Worm (Caenorhabditis elegans) whole organism, young adult: ENCODE data around the gene asp-14.

Experiments used
- B0336.3 ChIP-seq: fragments of 200-800 bp; sonication (Bioruptor generic); IDR thresholded peaks from 2 replicates; pipeline ENCODE4 v1.3.6; 2022; ENCODE audit warnings: missing genetic modification characterization, missing compliant biosample characterization
- F23B12.7 ChIP-seq: sonication (generic microtip); optimal IDR thresholded peaks from 2 replicates; lab custom pipeline; 2017; ENCODE audit warnings: missing genetic modification characterization, mild to moderate bottlenecking, missing compliant biosample characterization, antibody characterized with exemption, moderate library complexity; ENCODE audit not compliant: insufficient read depth
- F49E8.2 ChIP-seq: sonication (generic microtip); optimal IDR thresholded peaks from 3 replicates; lab custom pipeline; 2017; ENCODE audit warnings: missing genetic modification characterization, mild to moderate bottlenecking, missing compliant biosample characterization, antibody characterized with exemption, moderate library complexity; ENCODE audit not compliant: insufficient read depth
- akir-1 ChIP-seq: fragments of 200-800 bp; sonication (Bioruptor generic); optimal IDR thresholded peaks from 2 replicates; lab custom pipeline; 2018; ENCODE audit warnings: mild to moderate bottlenecking, missing genetic modification characterization, moderate library complexity, missing compliant biosample characterization
- aptf-2 ChIP-seq: fragments of 200-800 bp; sonication (Bioruptor generic); conservative IDR thresholded peaks from 2 replicates; pipeline ENCODE4 v1.3.6; 2022; ENCODE audit warnings: missing genetic modification reagents, missing genetic modification characterization, missing compliant biosample characterization
- atf-7 ChIP-seq: sonication (generic microtip); optimal IDR thresholded peaks from 2 replicates; lab custom pipeline; 2017; ENCODE audit warnings: mild to moderate bottlenecking, missing genetic modification characterization, missing compliant biosample characterization
- attf-5 ChIP-seq: fragments of 200-800 bp; sonication (Bioruptor generic); optimal IDR thresholded peaks from 2 replicates; lab custom pipeline; 2018; ENCODE audit warnings: mild to moderate bottlenecking, missing genetic modification characterization, missing compliant biosample characterization
- attf-6 ChIP-seq: fragments of 200-800 bp; sonication (Bioruptor generic); IDR thresholded peaks from 2 replicates; pipeline ENCODE4 v1.3.6; 2022; ENCODE audit warnings: missing genetic modification reagents, missing genetic modification characterization, missing compliant biosample characterization
- bed-1 ChIP-seq: fragments of 200-800 bp; sonication (Bioruptor generic); IDR thresholded peaks from 2 replicates; pipeline ENCODE4 v1.3.6; 2022; ENCODE audit warnings: missing genetic modification reagents, missing genetic modification characterization, missing compliant biosample characterization
- cebp-1 ChIP-seq, 2 experiments: fragments of 200-800 bp in 1 of 2; sonication (Bioruptor generic) in 1 of 2; sonication (generic microtip) in 1 of 2; IDR thresholded peaks in 1 of 2; optimal IDR thresholded peaks in 1 of 2; 2 replicates each; pipeline versions ENCODE4 v1.3.6 to Lab custom; 2017 to 2022; ENCODE audit warnings: missing compliant biosample characterization in 2 of 2, missing genetic modification characterization in 2 of 2, mild to moderate bottlenecking in 1 of 2, missing genetic modification reagents in 1 of 2, moderate library complexity in 1 of 2
- dpl-1 ChIP-seq: fragments of 150-350 bp; optimal IDR thresholded peaks from 2 replicates; lab custom pipeline; 2014; ENCODE audit warnings: missing biosample characterization, missing genetic modification reagents, missing genetic modification characterization
- ekl-4 ChIP-seq: fragments of 200-800 bp; sonication (Bioruptor generic); IDR thresholded peaks from 2 replicates; pipeline ENCODE4 v1.3.6; 2022; ENCODE audit warnings: missing genetic modification reagents, missing genetic modification characterization, missing compliant biosample characterization
- gei-17 ChIP-seq: fragments of 200-800 bp; sonication (Bioruptor generic); optimal IDR thresholded peaks from 2 replicates; lab custom pipeline; 2018; ENCODE audit warnings: mild to moderate bottlenecking, missing genetic modification characterization, missing compliant biosample characterization
- hmg-1.2 ChIP-seq: fragments of 200-800 bp; sonication (Bioruptor generic); IDR thresholded peaks from 2 replicates; pipeline ENCODE4 v1.3.6; 2022; ENCODE audit warnings: missing genetic modification reagents, missing genetic modification characterization, missing compliant biosample characterization
- let-607 ChIP-seq, 2 experiments: fragments of 200-800 bp in 1 of 2; sonication (Bioruptor generic) in 1 of 2; sonication (generic microtip) in 1 of 2; optimal IDR thresholded peaks; 2 replicates each; lab custom pipeline; 2016 to 2018; ENCODE audit warnings: mild to moderate bottlenecking in 2 of 2, missing compliant biosample characterization in 2 of 2, missing genetic modification characterization in 2 of 2, moderate library complexity in 2 of 2, missing genotype in 1 of 2
- lin-26 ChIP-seq: fragments of 200-800 bp; sonication (Bioruptor generic); IDR thresholded peaks from 2 replicates; pipeline ENCODE4 v1.3.6; 2022; ENCODE audit warnings: missing genetic modification reagents, missing genetic modification characterization, missing compliant biosample characterization
- lin-35 ChIP-seq, 3 experiments: fragments of 150-350 bp in 2 of 3; sonication (generic microtip) in 1 of 3; optimal IDR thresholded peaks; 2 replicates each; lab custom pipeline; 2014 to 2018; ENCODE audit warnings: missing biosample characterization in 3 of 3, missing genetic modification characterization in 3 of 3, missing genetic modification reagents in 3 of 3
- lin-40 ChIP-seq: sonication (generic microtip); optimal IDR thresholded peaks from 2 replicates; lab custom pipeline; 2016; ENCODE audit warnings: missing genetic modification characterization, mild to moderate bottlenecking, missing compliant biosample characterization, missing genotype, missing genetic modification reagents
- lsl-1 ChIP-seq: fragments of 200-800 bp; sonication (Bioruptor generic); optimal IDR thresholded peaks from 2 replicates; lab custom pipeline; 2018; ENCODE audit warnings: mild to moderate bottlenecking, missing genetic modification characterization, moderate library complexity, missing compliant biosample characterization
- nfya-2 ChIP-seq: fragments of 200-800 bp; sonication (Bioruptor generic); IDR thresholded peaks from 2 replicates; pipeline ENCODE4 v1.3.6; 2022; ENCODE audit warnings: missing genetic modification reagents, missing genetic modification characterization, missing compliant biosample characterization
- nhr-179 ChIP-seq: sonication (generic microtip); optimal IDR thresholded peaks from 2 replicates; lab custom pipeline; 2016; ENCODE audit warnings: mild to moderate bottlenecking, missing genetic modification characterization, missing compliant biosample characterization
- nhr-80 ChIP-seq: sonication (generic microtip); optimal IDR thresholded peaks from 2 replicates; lab custom pipeline; 2016; ENCODE audit warnings: missing genetic modification characterization, missing compliant biosample characterization
- pha-4 ChIP-seq: fragments of 150-350 bp; sonication (generic microtip); optimal IDR thresholded peaks from 2 replicates; lab custom pipeline; 2014; ENCODE audit warnings: missing biosample characterization, missing genetic modification reagents, missing genetic modification characterization
- somi-1 ChIP-seq: fragments of 200-800 bp; sonication (Bioruptor generic); optimal IDR thresholded peaks from 2 replicates; lab custom pipeline; 2018; ENCODE audit warnings: mild to moderate bottlenecking, missing genetic modification characterization, missing compliant biosample characterization
- unc-62 ChIP-seq: fragments of 150-350 bp; optimal IDR thresholded peaks from 2 replicates; lab custom pipeline; 2014; ENCODE audit warnings: missing biosample characterization, missing genetic modification reagents, missing genetic modification characterization
- ztf-25 ChIP-seq: fragments of 200-800 bp; sonication (Bioruptor generic); IDR thresholded peaks from 2 replicates; pipeline ENCODE4 v1.3.6; 2022; ENCODE audit warnings: missing genetic modification reagents, missing genetic modification characterization, missing compliant biosample characterization
- ztf-26 ChIP-seq: sonication (generic microtip); optimal IDR thresholded peaks from 2 replicates; lab custom pipeline; 2017; ENCODE audit warnings: missing genetic modification characterization, missing compliant biosample characterization

asp-14 gene

ce11 chrX:6456567-6456966, 10.1 kb upstream of the asp-14 start, which contains the start of gene pept-1 (continued):
- TF ChIP-seq let-607 (tag; optimal IDR thresholded peaks at IDR 0.05; lab: Kevin White, UChicago) = peak; percentile 12 to 13
- TF ChIP-seq pha-4 = no peak
- no peak for TF ChIP-seq bed-1 (GFP tag; lab: Robert Waterston, UW)
- TF ChIP-seq ztf-25 (GFP tag; lab: Robert Waterston, UW) = no peak
- no peak for TF ChIP-seq nfya-2 (GFP tag; lab: Robert Waterston, UW)
- no peak for TF ChIP-seq ekl-4 (GFP tag; lab: Robert Waterston, UW)
- no peak for TF ChIP-seq F23B12.7
- no peak for TF ChIP-seq ztf-26 (tag; lab: Kevin White, UChicago)
- TF ChIP-seq lin-35 (GFP tag; optimal IDR thresholded peaks at IDR 0.05; lab: Kevin White, UChicago) = no peak

- no peak for TF ChIP-seq attf-6
- TF ChIP-seq, all 124 proteins: peak for 0
Measured at ce11 chrX:6455157-6455556, 8.7 kb upstream of the asp-14 start, which contains the start of gene nas-33. Gene nas-33 (minus strand): TSS chrX:6455257.

ce11 chrX:6450839-6451491, 4.5 kb upstream of the asp-14 start, which contains the start of the genes grl-6 and K10C2.6:
Gene grl-6 (minus strand): TSS chrX:6450939.
Gene K10C2.6 (plus strand): TSS chrX:6451441.
- no peak for TF ChIP-seq aptf-2 (GFP tag; lab: Robert Waterston, UW)
- TF ChIP-seq lsl-1 (GFP tag; lab: Kevin White, UChicago) = no peak
- TF ChIP-seq, all 124 proteins: peak for 0

ce11 chrX:6448866-6449400, 2.5 kb upstream of the asp-14 start, which contains the start of gene fah-1:
Gene fah-1 (minus strand): TSS chrX:6448916.
- peak; percentile 91 for TF ChIP-seq cebp-1 (GFP tag; IDR thresholded peaks at IDR 0.05; lab: Robert Waterston, UW)
- peak; percentile 96 for TF ChIP-seq cebp-1 (tag; optimal IDR thresholded peaks at IDR 0.05; lab: Kevin White, UChicago)
- TF ChIP-seq attf-5 (GFP tag; lab: Kevin White, UChicago) = peak; percentile 10
- no peak for TF ChIP-seq akir-1
- 0 out of 2 replicates have a peak, but pooled peaks have one; percentile 28 for TF ChIP-seq B0336.3
- TF ChIP-seq ztf-25 (GFP tag; lab: Robert Waterston, UW) = no peak
- TF ChIP-seq somi-1 (GFP tag; lab: Kevin White, UChicago) = peak; percentile 39
- peak; percentile 46 for TF ChIP-seq atf-7 (tag; lab: Kevin White, UChicago)
- TF ChIP-seq unc-62 (GFP tag; lab: Kevin White, UChicago) = peak; percentile 71
- peak; percentile 63 for TF ChIP-seq hmg-1.2 (GFP tag; lab: Robert Waterston, UW)
- TF ChIP-seq nhr-80 (tag; lab: Kevin White, UChicago) = peak; percentile 81
- no peak for TF ChIP-seq F49E8.2 (tag; lab: Kevin White, UChicago)
- 0 out of 2 replicates have a peak, but pooled peaks have one; percentile 50 for TF ChIP-seq nfya-2 (GFP tag; lab: Robert Waterston, UW)
- TF ChIP-seq lin-40 = peak; percentile 69
- TF ChIP-seq gei-17 (GFP tag; lab: Kevin White, UChicago) = peak; percentile 34

ce11 chrX:6445239-6445638, 1.2 kb downstream of the asp-14 start:
- TF ChIP-seq nhr-80 (tag; lab: Kevin White, UChicago) = peak; percentile 23
- TF ChIP-seq nhr-179 (tag; lab: Kevin White, UChicago) = no peak
- TF ChIP-seq dpl-1 (GFP tag; lab: Kevin White, UChicago) = no peak
- TF ChIP-seq unc-62 (GFP tag; lab: Kevin White, UChicago) = no peak
- TF ChIP-seq attf-6 = no peak
- no peak for TF ChIP-seq lin-26 (GFP tag; lab: Robert Waterston, UW)
